Fruit fly (Drosophila melanogaster) whole organism, embryonic: Measurements from ENCODE around the gene CG8142.
A peak's percentile ranks its signal among the peaks of the same experiment; 100 is the strongest.

Source experiments
- Abd-B ChIP-seq: fragments of 200-800 bp; sonication (Bioruptor generic); optimal IDR thresholded peaks from 2 replicates; lab custom pipeline; 2018; ENCODE audit warnings: missing biosample characterization, mild to moderate bottlenecking, missing genetic modification characterization, moderate library complexity
- BtbVII ChIP-seq: fragments of 200-800 bp; sonication (Bioruptor generic); optimal IDR thresholded peaks from 3 replicates; lab custom pipeline; 2017; ENCODE audit warnings: missing biosample characterization, mild to moderate bottlenecking, missing genetic modification characterization
- CG10209 ChIP-seq: fragments of 200-800 bp; sonication (Bioruptor generic); optimal IDR thresholded peaks from 3 replicates; lab custom pipeline; 2017; ENCODE audit warnings: missing biosample characterization, mild to moderate bottlenecking, missing genetic modification characterization, missing genetic modification reagents
- CG10543 ChIP-seq: fragments of 200-800 bp; sonication (Bioruptor generic); optimal IDR thresholded peaks from 3 replicates; lab custom pipeline; 2017; ENCODE audit warnings: missing biosample characterization, mild to moderate bottlenecking, missing genetic modification characterization, moderate library complexity
- CG10979 ChIP-seq: fragments of 200-800 bp; sonication (Bioruptor generic); optimal IDR thresholded peaks from 2 replicates; lab custom pipeline; 2018; ENCODE audit warnings: missing biosample characterization, mild to moderate bottlenecking, missing genetic modification characterization, moderate library complexity
- CG12104 ChIP-seq: fragments of 200-800 bp; sonication (Bioruptor generic); optimal IDR thresholded peaks from 3 replicates; lab custom pipeline; 2016; ENCODE audit warnings: missing biosample characterization, missing genetic modification characterization
- CG12659 ChIP-seq: fragments of 200-800 bp; sonication (Bioruptor generic); optimal IDR thresholded peaks from 3 replicates; lab custom pipeline; 2017; ENCODE audit warnings: mild to moderate bottlenecking, missing biosample characterization, missing genetic modification reagents, missing genetic modification characterization
- CG12942 ChIP-seq: fragments of 200-800 bp; sonication (Bioruptor generic); optimal IDR thresholded peaks from 3 replicates; lab custom pipeline; 2016; ENCODE audit warnings: missing biosample characterization, missing genetic modification characterization
- CG15011 ChIP-seq: fragments of 200-800 bp; sonication (Bioruptor generic); optimal IDR thresholded peaks from 3 replicates; lab custom pipeline; 2018; ENCODE audit warnings: missing biosample characterization, mild to moderate bottlenecking, missing genetic modification characterization
- CG16863 ChIP-seq: fragments of 200-800 bp; sonication (Bioruptor generic); optimal IDR thresholded peaks from 3 replicates; lab custom pipeline; 2016; ENCODE audit warnings: missing biosample characterization, missing genetic modification characterization
- CG17829 ChIP-seq: fragments of 200-800 bp; optimal IDR thresholded peaks from 2 replicates; lab custom pipeline; 2019; ENCODE audit warnings: missing biosample characterization, mild to moderate bottlenecking, missing genetic modification characterization, moderate library complexity
- CG1792 ChIP-seq: fragments of 200-800 bp; sonication (Bioruptor generic); optimal IDR thresholded peaks from 2 replicates; lab custom pipeline; 2016; ENCODE audit warnings: missing biosample characterization, missing genetic modification characterization
- CG18476 ChIP-seq: fragments of 200-800 bp; sonication (Bioruptor generic); optimal IDR thresholded peaks from 2 replicates; lab custom pipeline; 2016; ENCODE audit warnings: missing biosample characterization, mild to moderate bottlenecking, missing genetic modification characterization
- CG2202 ChIP-seq: fragments of 200-800 bp; sonication (Bioruptor generic); optimal IDR thresholded peaks from 2 replicates; lab custom pipeline; 2018; ENCODE audit warnings: missing biosample characterization, mild to moderate bottlenecking, missing genetic modification characterization
- CG30403 ChIP-seq: fragments of 200-800 bp; sonication (Bioruptor generic); optimal IDR thresholded peaks from 3 replicates; lab custom pipeline; 2016; ENCODE audit warnings: missing biosample characterization, missing genetic modification characterization
- CG3163 ChIP-seq: fragments of 200-800 bp; sonication (Bioruptor generic); optimal IDR thresholded peaks from 3 replicates; lab custom pipeline; 2016; ENCODE audit warnings: missing biosample characterization, missing genetic modification characterization
- CG33557 ChIP-seq: fragments of 200-800 bp; sonication (Bioruptor generic); optimal IDR thresholded peaks from 2 replicates; lab custom pipeline; 2019; ENCODE audit warnings: missing biosample characterization, mild to moderate bottlenecking, missing genetic modification characterization, moderate library complexity
- CG4282 ChIP-seq: fragments of 200-800 bp; sonication (Bioruptor generic); optimal IDR thresholded peaks from 2 replicates; lab custom pipeline; 2016; ENCODE audit warnings: missing biosample characterization, missing genetic modification characterization
- CG43689 ChIP-seq: fragments of 200-800 bp; sonication (Bioruptor generic); IDR thresholded peaks from 2 replicates; pipeline ENCODE4 v1.3.6; 2022; ENCODE audit warnings: missing biosample characterization, missing genetic modification characterization
- CG4617 ChIP-seq: fragments of 200-800 bp; sonication (Bioruptor generic); optimal IDR thresholded peaks from 3 replicates; lab custom pipeline; 2016; ENCODE audit warnings: missing biosample characterization, missing genetic modification characterization, borderline replicate concordance
- CG5180 ChIP-seq: fragments of 200-800 bp; sonication (Bioruptor generic); optimal IDR thresholded peaks from 3 replicates; lab custom pipeline; 2017; ENCODE audit warnings: missing biosample characterization, missing genetic modification characterization, mild to moderate bottlenecking, moderate library complexity, missing genetic modification reagents
- CG7357 ChIP-seq: fragments of 200-800 bp; sonication (Bioruptor generic); IDR thresholded peaks from 3 replicates; pipeline ENCODE4 v1.3.6; 2022; ENCODE audit warnings: missing biosample characterization, missing genetic modification characterization
- CG7839 ChIP-seq: fragments of 200-800 bp; sonication (Bioruptor generic); optimal IDR thresholded peaks from 3 replicates; lab custom pipeline; 2018; ENCODE audit warnings: missing biosample characterization, mild to moderate bottlenecking, missing genetic modification characterization, moderate library complexity
- CG7928 ChIP-seq: fragments of 200-800 bp; sonication (Bioruptor generic); optimal IDR thresholded peaks from 2 replicates; lab custom pipeline; 2017; ENCODE audit warnings: missing biosample characterization, mild to moderate bottlenecking, missing genetic modification characterization
- CG9727 ChIP-seq: fragments of 200-800 bp; sonication (Bioruptor generic); optimal IDR thresholded peaks from 3 replicates; lab custom pipeline; 2017; ENCODE audit warnings: missing biosample characterization, mild to moderate bottlenecking, missing genetic modification characterization
- Chrac-16 ChIP-seq: fragments of 200-800 bp; sonication (Bioruptor generic); optimal IDR thresholded peaks from 3 replicates; lab custom pipeline; 2016; ENCODE audit warnings: missing biosample characterization, missing genetic modification characterization
- Dp ChIP-seq: fragments of 200-800 bp; sonication (Bioruptor generic); optimal IDR thresholded peaks from 2 replicates; lab custom pipeline; 2018; ENCODE audit warnings: missing biosample characterization, mild to moderate bottlenecking, missing genetic modification characterization, moderate library complexity
- Eip74EF ChIP-seq, 2 experiments: fragments of 200-800 bp in 1 of 2; fragments of >200 bp in 1 of 2; sonication (Bioruptor generic) in 1 of 2; optimal IDR thresholded peaks; 2 replicates each; lab custom pipeline; 2017 to 2019; ENCODE audit warnings: missing biosample characterization in 2 of 2, missing genetic modification characterization in 2 of 2, mild to moderate bottlenecking in 1 of 2, moderate library complexity in 1 of 2
- HmgZ ChIP-seq: fragments of 200-800 bp; sonication (Bioruptor generic); optimal IDR thresholded peaks from 2 replicates; lab custom pipeline; 2018; ENCODE audit warnings: missing biosample characterization, mild to moderate bottlenecking, missing genetic modification characterization
- Jarid2 ChIP-seq: fragments of 200-800 bp; sonication (Bioruptor generic); optimal IDR thresholded peaks from 3 replicates; lab custom pipeline; 2017; ENCODE audit warnings: mild to moderate bottlenecking, missing biosample characterization, missing genetic modification reagents, missing genetic modification characterization
- PHDP ChIP-seq: fragments of 200-800 bp; sonication (Bioruptor generic); optimal IDR thresholded peaks from 3 replicates; lab custom pipeline; 2018; ENCODE audit warnings: missing biosample characterization, mild to moderate bottlenecking, missing genetic modification characterization, moderate library complexity
- Ravus ChIP-seq: fragments of 200-800 bp; sonication (Bioruptor generic); IDR thresholded peaks from 2 replicates; pipeline ENCODE4 v1.3.6; 2022; ENCODE audit warnings: missing biosample characterization, missing genetic modification characterization
- Sox102F ChIP-seq: fragments of 200-800 bp; sonication (Bioruptor generic); optimal IDR thresholded peaks from 2 replicates; lab custom pipeline; 2018; ENCODE audit warnings: missing biosample characterization, mild to moderate bottlenecking, missing genetic modification characterization, moderate library complexity
- bsh ChIP-seq, 2 experiments: fragments of 200-800 bp; sonication (Bioruptor generic); optimal IDR thresholded peaks; 2 replicates each; lab custom pipeline; 2017 to 2018; ENCODE audit warnings: mild to moderate bottlenecking in 2 of 2, missing biosample characterization in 2 of 2, missing genetic modification characterization in 2 of 2, moderate library complexity in 1 of 2
- fd102C ChIP-seq: fragments of 200-800 bp; sonication (Bioruptor generic); optimal IDR thresholded peaks from 2 replicates; lab custom pipeline; 2018; ENCODE audit warnings: missing biosample characterization, mild to moderate bottlenecking, missing genetic modification characterization, moderate library complexity
- grau ChIP-seq: fragments of 200-800 bp; optimal IDR thresholded peaks from 3 replicates; lab custom pipeline; 2019; ENCODE audit warnings: missing biosample characterization, mild to moderate bottlenecking, missing genetic modification characterization, moderate library complexity
- jing ChIP-seq: fragments of 200-800 bp; sonication (Bioruptor generic); optimal IDR thresholded peaks from 2 replicates; lab custom pipeline; 2018; ENCODE audit warnings: missing biosample characterization, mild to moderate bottlenecking, missing genetic modification characterization
- kni ChIP-seq: fragments of 200-800 bp; sonication (Bioruptor generic); optimal IDR thresholded peaks from 3 replicates; lab custom pipeline; 2017; ENCODE audit warnings: mild to moderate bottlenecking, missing biosample characterization, missing genetic modification reagents, missing genetic modification characterization
- lmd ChIP-seq: fragments of 200-800 bp; sonication (Bioruptor generic); IDR thresholded peaks from 2 replicates; pipeline ENCODE4 v1.3.6; 2022; ENCODE audit warnings: missing biosample characterization, missing genetic modification characterization
- nmo ChIP-seq: fragments of 200-800 bp; sonication (Bioruptor generic); optimal IDR thresholded peaks from 2 replicates; lab custom pipeline; 2018; ENCODE audit warnings: missing biosample characterization, mild to moderate bottlenecking, missing genetic modification characterization, moderate library complexity
- odd ChIP-seq: fragments of 200-800 bp; sonication (Bioruptor generic); optimal IDR thresholded peaks from 2 replicates; lab custom pipeline; 2017; ENCODE audit warnings: missing biosample characterization, mild to moderate bottlenecking, missing genetic modification characterization
- pita ChIP-seq: fragments of 200-800 bp; sonication (Bioruptor generic); optimal IDR thresholded peaks from 2 replicates; lab custom pipeline; 2017; ENCODE audit warnings: missing biosample characterization, mild to moderate bottlenecking, missing genetic modification characterization
- row ChIP-seq: fragments of 200-800 bp; sonication (Bioruptor generic); IDR thresholded peaks from 3 replicates; pipeline ENCODE4 v1.3.6; 2022; ENCODE audit warnings: missing biosample characterization, missing genetic modification characterization
- sens ChIP-seq: fragments of 200-800 bp; sonication (Bioruptor generic); peaks from one replicate; lab custom pipeline; 2016; ENCODE audit warnings: missing biosample characterization, missing genetic modification characterization
- sens-2 ChIP-seq: fragments of 200-800 bp; sonication (Bioruptor generic); IDR thresholded peaks from 2 replicates; pipeline ENCODE4 v1.3.6; 2022; ENCODE audit warnings: missing biosample characterization, missing genetic modification characterization
- yki ChIP-seq: fragments of >200 bp; optimal IDR thresholded peaks from 3 replicates; lab custom pipeline; 2018
- zfh1 ChIP-seq: fragments of 200-800 bp; sonication (Bioruptor generic); IDR thresholded peaks from 3 replicates; pipeline ENCODE4 v1.3.6; 2022; ENCODE audit warnings: missing biosample characterization, missing genetic modification characterization

Gene CG8142

dm6 chrX:17829083-17829997 lies 15.2 kb downstream of the CG8142 start (continued):
- TF ChIP-seq Chrac-16 (GFP tag; lab: Kevin White, UChicago) (peak; percentile 19), PHDP (tag; lab: Kevin White, UChicago) (peak; percentile 48), CG10209 (GFP tag; lab: Kevin White, UChicago) (peak; percentile 57), fd102C (GFP tag; lab: Kevin White, UChicago) (peak; percentile 9), odd (GFP tag; lab: Kevin White, UChicago) (peak; percentile 57), CG43689 (GFP tag; lab: Robert Waterston, UW) (no peak), CG7357 (GFP tag; lab: Robert Waterston, UW) (0 out of 3 replicates have a peak, but pooled peaks have one; percentile 31), CG5180 (GFP tag; lab: Kevin White, UChicago) (peak; percentile 62), CG9727 (peak; percentile 77), lmd (GFP tag; lab: Robert Waterston, UW) (peak; percentile 22; the same call in 1 of the 2 replicates), CG7928 (GFP tag; lab: Kevin White, UChicago) (no peak), Dp (GFP tag; lab: Kevin White, UChicago) (no peak), CG18476 (GFP tag; lab: Kevin White, UChicago) (peak; percentile 24), CG2202 (tag; lab: Kevin White, UChicago) (peak; percentile 55), CG33557 (GFP tag; lab: Kevin White, UChicago) (peak; percentile 79), CG12104 (GFP tag; lab: Kevin White, UChicago) (peak; percentile 35), grau (peak; percentile 70), CG10543 (GFP tag; lab: Kevin White, UChicago) (no peak), Abd-B (GFP tag; lab: Kevin White, UChicago) (peak; percentile 39), Eip74EF (GFP tag; optimal IDR thresholded peaks at IDR 0.05; lab: Kevin White, UChicago) (peak in 1 of 2 experiments; percentile 71), CG12659 (peak; percentile 36), CG15011 (GFP tag; lab: Kevin White, UChicago) (peak; percentile 33), HmgZ (tag; lab: Kevin White, UChicago) (no peak), jing (GFP tag; lab: Kevin White, UChicago) (peak; percentile 51), bsh (GFP tag; optimal IDR thresholded peaks at IDR 0.05; lab: Kevin White, UChicago) (peak; percentile 29 to 76), BtbVII (GFP tag; lab: Kevin White, UChicago) (no peak), Jarid2 (GFP tag; lab: Kevin White, UChicago) (peak; percentile 15), kni (GFP tag; lab: Kevin White, UChicago) (peak; percentile 66), CG16863 (GFP tag; lab: Kevin White, UChicago) (peak; percentile 40), pita (no peak), CG3163 (no peak), CG4282 (GFP tag; lab: Kevin White, UChicago) (no peak), sens (GFP tag; lab: Kevin White, UChicago) (peak; percentile 90), CG1792 (peak; percentile 13), CG10979 (tag; lab: Kevin White, UChicago) (peak; percentile 87), Sox102F (GFP tag; lab: Kevin White, UChicago) (peak; percentile 68), CG4617 (GFP tag; lab: Kevin White, UChicago) (no peak), yki (lab: Kevin White, UChicago) (peak; percentile 5), Ravus (GFP tag; lab: Robert Waterston, UW) (no peak), zfh1 (peak; percentile 41; the same call in 2 of the 3 replicates), CG17829 (tag; lab: Kevin White, UChicago) (peak; percentile 84), row (no peak; the same call in 1 of the 3 replicates), sens-2 (0 out of 2 replicates have a peak, but pooled peaks have one; percentile 9), CG7839 (peak; percentile 74), nmo (peak; percentile 87), CG30403 (GFP tag; lab: Kevin White, UChicago) (peak; percentile 56), CG12942 (GFP tag; lab: Kevin White, UChicago) (peak; percentile 24)
